Fruit fly (Drosophila melanogaster) whole organism, prepupa: Measurements from ENCODE around the gene ND-B14.5A.

ENCODE experiments used
- Blimp-1 ChIP-seq: fragments of 200-800 bp; sonication (Bioruptor generic); optimal IDR thresholded peaks from 3 replicates; lab custom pipeline; 2017; ENCODE audit warnings: missing biosample characterization, missing genetic modification characterization, mild to moderate bottlenecking, moderate library complexity, missing genetic modification reagents
- CG32006 ChIP-seq: fragments of 200-800 bp; sonication (Bioruptor generic); optimal IDR thresholded peaks from 3 replicates; lab custom pipeline; 2017; ENCODE audit warnings: missing biosample characterization, mild to moderate bottlenecking, missing genetic modification characterization
- CG8632 ChIP-seq: fragments of 200-800 bp; sonication (Bioruptor generic); optimal IDR thresholded peaks from 3 replicates; lab custom pipeline; 2016; ENCODE audit warnings: missing biosample characterization, missing genetic modification characterization
- Ets21C ChIP-seq: fragments of 200-800 bp; sonication (Bioruptor generic); optimal IDR thresholded peaks from 3 replicates; lab custom pipeline; 2016; ENCODE audit warnings: missing biosample characterization, missing genetic modification characterization
- Ets96B ChIP-seq: fragments of 200-800 bp; optimal IDR thresholded peaks from 2 replicates; lab custom pipeline; 2019; ENCODE audit warnings: missing biosample characterization, mild to moderate bottlenecking, missing genetic modification characterization, moderate library complexity
- Gug ChIP-seq: fragments of 200-800 bp; sonication (Bioruptor generic); IDR thresholded peaks from 2 replicates; pipeline ENCODE4 v1.3.6; 2022; ENCODE audit warnings: missing biosample characterization, missing genetic modification characterization
- esn ChIP-seq: fragments of 200-800 bp; sonication (Bioruptor generic); optimal IDR thresholded peaks from 2 replicates; lab custom pipeline; 2016; ENCODE audit warnings: missing biosample characterization, mild to moderate bottlenecking, missing genetic modification characterization, moderate library complexity
- pdm3 ChIP-seq: fragments of 200-800 bp; sonication (Bioruptor generic); optimal IDR thresholded peaks from 3 replicates; lab custom pipeline; 2016; ENCODE audit warnings: missing biosample characterization, missing genetic modification characterization

- no peak for TF ChIP-seq CG8632 (GFP tag; lab: Kevin White, UChicago)
- TF ChIP-seq Ets21C (GFP tag; lab: Kevin White, UChicago): no peak
- TF ChIP-seq pdm3 (GFP tag; lab: Kevin White, UChicago): no peak
- TF ChIP-seq Gug: no peak
- TF ChIP-seq CG32006: no peak
- TF ChIP-seq esn (GFP tag; lab: Kevin White, UChicago): no peak
- TF ChIP-seq Ets96B (tag; lab: Kevin White, UChicago): no peak
- TF ChIP-seq Blimp-1 (GFP tag; lab: Kevin White, UChicago): no peak
Measured at dm6 chrX:2148671-2149070, 23.7 kb upstream of the ND-B14.5A start.
